Fruit fly (Drosophila melanogaster) whole organism, adult: ENCODE measurements around the gene beta4GalT7.
A peak's percentile ranks its signal among the peaks of the same experiment; 100 is the strongest.

Experiments
- CG11617 ChIP-seq: fragments of 200-800 bp; sonication (Bioruptor generic); optimal IDR thresholded peaks from 2 replicates; lab custom pipeline; 2017; ENCODE audit warnings: mild to moderate bottlenecking, missing biosample characterization, missing genetic modification reagents, missing genetic modification characterization
- CG12768 ChIP-seq: fragments of 200-800 bp; sonication (Bioruptor generic); optimal IDR thresholded peaks from 2 replicates; lab custom pipeline; 2017; ENCODE audit warnings: missing biosample characterization, missing genetic modification characterization, mild to moderate bottlenecking, moderate library complexity, missing genetic modification reagents
- CG14711 ChIP-seq: fragments of 200-800 bp; sonication (Bioruptor generic); optimal IDR thresholded peaks from 2 replicates; lab custom pipeline; 2018; ENCODE audit warnings: missing biosample characterization, mild to moderate bottlenecking, missing genetic modification characterization, moderate library complexity
- CG1620 ChIP-seq: fragments of 200-800 bp; sonication (Bioruptor generic); optimal IDR thresholded peaks from 2 replicates; lab custom pipeline; 2016; ENCODE audit warnings: missing biosample characterization, missing genetic modification characterization
- CG33017 ChIP-seq: fragments of 200-800 bp; sonication (Bioruptor generic); optimal IDR thresholded peaks from 2 replicates; lab custom pipeline; 2018; ENCODE audit warnings: missing biosample characterization, mild to moderate bottlenecking, missing genetic modification characterization, moderate library complexity
- CG5204 ChIP-seq: fragments of 200-800 bp; sonication (Bioruptor generic); optimal IDR thresholded peaks from 2 replicates; lab custom pipeline; 2016; ENCODE audit warnings: missing biosample characterization, missing genetic modification characterization
- CG7045 ChIP-seq: fragments of 200-800 bp; sonication (Bioruptor generic); optimal IDR thresholded peaks from 2 replicates; lab custom pipeline; 2017; ENCODE audit warnings: missing biosample characterization, mild to moderate bottlenecking, missing genetic modification characterization
- CG7101 ChIP-seq: fragments of 200-800 bp; sonication (Bioruptor generic); optimal IDR thresholded peaks from 2 replicates; lab custom pipeline; 2018; ENCODE audit warnings: missing biosample characterization, mild to moderate bottlenecking, missing genetic modification characterization, moderate library complexity
- Clk ChIP-seq: fragments of 200-800 bp; sonication (Bioruptor generic); optimal IDR thresholded peaks from 2 replicates; lab custom pipeline; 2017; ENCODE audit warnings: missing biosample characterization, missing genetic modification characterization
- Crg-1 ChIP-seq: fragments of 200-800 bp; sonication (Bioruptor generic); optimal IDR thresholded peaks from 2 replicates; lab custom pipeline; 2016; ENCODE audit warnings: missing biosample characterization, missing genetic modification characterization
- Hr96 ChIP-seq: fragments of 200-800 bp; sonication (Bioruptor generic); optimal IDR thresholded peaks from 2 replicates; lab custom pipeline; 2016; ENCODE audit warnings: missing biosample characterization, missing genetic modification characterization
- Mnt ChIP-seq: fragments of 200-800 bp; sonication (Bioruptor generic); optimal IDR thresholded peaks from 2 replicates; lab custom pipeline; 2016; ENCODE audit warnings: missing biosample characterization, mild to moderate bottlenecking, missing genetic modification characterization
- bab1 ChIP-seq: fragments of 200-800 bp; sonication (Bioruptor generic); optimal IDR thresholded peaks from 3 replicates; lab custom pipeline; 2019; ENCODE audit warnings: missing biosample characterization, mild to moderate bottlenecking, missing genetic modification characterization, moderate library complexity
- cic ChIP-seq: fragments of 200-800 bp; sonication (Bioruptor generic); optimal IDR thresholded peaks from 2 replicates; lab custom pipeline; 2017; ENCODE audit warnings: missing biosample characterization, mild to moderate bottlenecking, missing genetic modification characterization, moderate library complexity
- cnc ChIP-seq, 2 experiments: fragments of >200 bp; optimal IDR thresholded peaks; 2 replicates each; lab custom pipeline; 2017
- kay ChIP-seq: fragments of 200-800 bp; sonication (Bioruptor generic); peaks from one replicate; lab custom pipeline; 2016; ENCODE audit warnings: missing biosample characterization, missing genetic modification characterization, borderline replicate concordance
- ovo ChIP-seq: fragments of 200-800 bp; sonication (Bioruptor generic); optimal IDR thresholded peaks from 2 replicates; lab custom pipeline; 2016; ENCODE audit warnings: missing biosample characterization, missing genetic modification characterization
- pad ChIP-seq: fragments of 200-800 bp; sonication (Bioruptor generic); optimal IDR thresholded peaks from 3 replicates; lab custom pipeline; 2017; ENCODE audit warnings: missing biosample characterization, missing genetic modification characterization, mild to moderate bottlenecking, moderate library complexity, missing genetic modification reagents
- tj ChIP-seq: fragments of 200-800 bp; sonication (Bioruptor generic); optimal IDR thresholded peaks from 3 replicates; lab custom pipeline; 2017; ENCODE audit warnings: missing biosample characterization, mild to moderate bottlenecking, missing genetic modification characterization, moderate library complexity
- toe ChIP-seq: fragments of 200-800 bp; sonication (Bioruptor generic); optimal IDR thresholded peaks from 2 replicates; lab custom pipeline; 2016; ENCODE audit warnings: missing biosample characterization, missing genetic modification characterization

Gene beta4GalT7

dm6 chr3R:25009745-25010446, 13.2 kb upstream of the beta4GalT7 start:
- TF ChIP-seq CG14711 (tag; lab: Kevin White, UChicago) (no peak), tj (GFP tag; lab: Kevin White, UChicago) (no peak), pad (no peak), CG1620 (GFP tag; lab: Kevin White, UChicago) (no peak), CG11617 (GFP tag; lab: Kevin White, UChicago) (no peak), Clk (GFP tag; lab: Kevin White, UChicago) (no peak), toe (GFP tag; lab: Kevin White, UChicago) (no peak), CG7101 (no peak), cnc (optimal IDR thresholded peaks at IDR 0.05; lab: Kevin White, UChicago) (no peak), Crg-1 (GFP tag; lab: Kevin White, UChicago) (no peak), CG12768 (GFP tag; lab: Kevin White, UChicago) (no peak), CG33017 (tag; lab: Kevin White, UChicago) (no peak)

- TF ChIP-seq CG7045 (GFP tag; lab: Kevin White, UChicago) (no peak), Clk (GFP tag; lab: Kevin White, UChicago) (no peak), CG1620 (GFP tag; lab: Kevin White, UChicago) (no peak), ovo (no peak), CG14711 (tag; lab: Kevin White, UChicago) (no peak), Hr96 (no peak), tj (GFP tag; lab: Kevin White, UChicago) (no peak), Mnt (GFP tag; lab: Kevin White, UChicago) (no peak), cic (GFP tag; lab: Kevin White, UChicago) (no peak)
These were observed 11.0 kb upstream of the beta4GalT7 start for dm6 chr3R:25012016-25012415.

dm6 chr3R:25024895-25025557, 2.0 kb downstream of the beta4GalT7 start, which contains the start of the genes EMC6 and Hr96:
Gene EMC6, minus strand, starts transcription at chr3R:25025017.
Gene Hr96, plus strand, starts transcription at chr3R:25025235.
- TF ChIP-seq CG11617 (GFP tag; lab: Kevin White, UChicago), result peak; percentile 92
- TF ChIP-seq bab1 (GFP tag; lab: Kevin White, UChicago), result peak; percentile 94
- peak; percentile 91 for TF ChIP-seq CG33017 (tag; lab: Kevin White, UChicago)
- peak; percentile 88 for TF ChIP-seq CG12768 (GFP tag; lab: Kevin White, UChicago)
- peak; percentile 85 for TF ChIP-seq Clk (GFP tag; lab: Kevin White, UChicago)
- no peak for TF ChIP-seq Hr96
- peak; percentile 92 for TF ChIP-seq CG7101
- no peak for TF ChIP-seq toe (GFP tag; lab: Kevin White, UChicago)
- peak; percentile 83 for TF ChIP-seq CG14711 (tag; lab: Kevin White, UChicago)
- TF ChIP-seq kay (GFP tag; lab: Kevin White, UChicago), result no peak
- TF ChIP-seq cnc (optimal IDR thresholded peaks at IDR 0.05; lab: Kevin White, UChicago), result no peak
- TF ChIP-seq CG1620 (GFP tag; lab: Kevin White, UChicago), result peak; percentile 93
- TF ChIP-seq tj (GFP tag; lab: Kevin White, UChicago), result peak; percentile 67
- TF ChIP-seq ovo, result peak; percentile 65
- TF ChIP-seq Crg-1 (GFP tag; lab: Kevin White, UChicago), result peak; percentile 80
- peak; percentile 74 for TF ChIP-seq pad
- TF ChIP-seq CG7045 (GFP tag; lab: Kevin White, UChicago), result peak; percentile 89
- no peak for TF ChIP-seq CG5204 (GFP tag; lab: Kevin White, UChicago)
- peak; percentile 67 for TF ChIP-seq cic (GFP tag; lab: Kevin White, UChicago)
- TF ChIP-seq Mnt (GFP tag; lab: Kevin White, UChicago), result peak; percentile 85

- TF ChIP-seq tj (GFP tag; lab: Kevin White, UChicago) (peak; percentile 10), CG33017 (tag; lab: Kevin White, UChicago) (no peak), CG12768 (GFP tag; lab: Kevin White, UChicago) (peak; percentile 40), CG7045 (GFP tag; lab: Kevin White, UChicago) (peak; percentile 28), CG11617 (GFP tag; lab: Kevin White, UChicago) (peak; percentile 74), cic (GFP tag; lab: Kevin White, UChicago) (no peak), Crg-1 (GFP tag; lab: Kevin White, UChicago) (no peak), kay (GFP tag; lab: Kevin White, UChicago) (peak; percentile 95), CG7101 (peak; percentile 42), Mnt (GFP tag; lab: Kevin White, UChicago) (peak; percentile 34), pad (peak; percentile 41), CG14711 (tag; lab: Kevin White, UChicago) (peak; percentile 8)
These were observed 4.5 kb downstream of the beta4GalT7 start for dm6 chr3R:25027281-25028219.

- TF ChIP-seq cnc (optimal IDR thresholded peaks at IDR 0.05; lab: Kevin White, UChicago) (peak in 1 of 2 experiments; percentile 56), CG5204 (GFP tag; lab: Kevin White, UChicago) (no peak), ovo (no peak), tj (GFP tag; lab: Kevin White, UChicago) (no peak), Crg-1 (GFP tag; lab: Kevin White, UChicago) (no peak), CG14711 (tag; lab: Kevin White, UChicago) (no peak)
These were observed 9.6 kb downstream of the beta4GalT7 start for dm6 chr3R:25032686-25033085.
